Worm (Caenorhabditis elegans): ENCODE data around the gene R04A9.3.

DNA sequence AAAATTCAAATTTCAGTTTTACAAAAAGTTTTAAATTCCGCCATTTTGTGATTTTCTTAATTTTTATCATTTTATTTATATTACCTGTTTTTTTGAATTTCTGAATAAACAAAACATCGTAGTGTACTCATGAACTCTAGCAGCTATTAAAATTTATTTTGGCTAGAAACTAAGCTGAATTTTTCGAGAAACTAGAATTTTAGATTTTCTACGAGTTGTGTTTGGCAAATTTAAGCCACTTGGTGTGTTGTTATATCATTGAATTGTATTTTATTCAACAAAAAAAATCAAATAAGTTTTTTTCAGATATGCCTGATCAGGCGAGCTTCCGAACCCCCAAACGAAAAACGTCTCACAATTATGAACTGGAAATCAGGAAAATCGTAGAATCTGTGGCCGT, 16.9 kb upstream of the R04A9.3 start, which contains the start of gene R04A9.6:
- TF ChIP-seq ets-4 (tag; optimal IDR thresholded peaks at IDR 0.05) (no peak), hlh-13 (GFP tag; optimal IDR thresholded peaks at IDR 0.05) (no peak), C38D4.7 (GFP tag; optimal IDR thresholded peaks at IDR 0.05) (no peak), madf-2 (tag; optimal IDR thresholded peaks at IDR 0.05) (no peak)

Data from whole organism, late embryonic.